Worm (Caenorhabditis elegans) whole organism, midembryonic: ENCODE results near the gene T25F10.3.

Experiments used
- flt-1 ChIP-seq: fragments of 200-800 bp; sonication (Bioruptor generic); IDR thresholded peaks from 2 replicates; pipeline ENCODE4 v1.3.6; 2022; ENCODE audit warnings: missing genetic modification characterization, missing compliant biosample characterization
- klf-2 ChIP-seq: fragments of 200-800 bp; sonication (Bioruptor generic); conservative IDR thresholded peaks from 2 replicates; pipeline ENCODE4 v1.3.6; 2022; ENCODE audit warnings: missing genetic modification reagents, missing genetic modification characterization, missing compliant biosample characterization
- med-1 ChIP-seq: sonication (generic microtip); optimal IDR thresholded peaks from 2 replicates; lab custom pipeline; 2017; ENCODE audit warnings: missing genetic modification characterization, mild to moderate bottlenecking, missing compliant biosample characterization, antibody characterized with exemption, missing genetic modification reagents; ENCODE audit not compliant: insufficient read depth
- ref-1 ChIP-seq: fragments of 200-800 bp; sonication (Bioruptor generic); conservative IDR thresholded peaks from 2 replicates; pipeline ENCODE4 v1.3.6; 2022; ENCODE audit warnings: missing genetic modification reagents, missing genetic modification characterization, missing compliant biosample characterization
- tab-1 ChIP-seq: fragments of 200-800 bp; sonication (Bioruptor generic); IDR thresholded peaks from 2 replicates; pipeline ENCODE4 v1.3.6; 2022; ENCODE audit warnings: missing genetic modification characterization, missing compliant biosample characterization
- ztf-23 ChIP-seq: fragments of 200-800 bp; sonication (Bioruptor generic); IDR thresholded peaks from 2 replicates; pipeline ENCODE4 v1.3.6; 2022; ENCODE audit warnings: missing genetic modification reagents, missing genetic modification characterization, missing compliant biosample characterization

- no peak for TF ChIP-seq tab-1 (GFP tag; lab: Robert Waterston, UW)
- TF ChIP-seq med-1 (GFP tag; lab: Kevin White, UChicago): no peak
- TF ChIP-seq ref-1 (GFP tag; lab: Robert Waterston, UW): no peak
- no peak for TF ChIP-seq flt-1
- no peak for TF ChIP-seq ztf-23
- TF ChIP-seq klf-2: 0 out of 2 replicates have a peak, but pooled peaks have one; percentile 16
Observed at ce11 chrV:6751493-6752100, 6.7 kb downstream of the T25F10.3 start.
